Fruit fly (Drosophila melanogaster): ENCODE data around the gene mtrm.

mtrm gene

DNA sequence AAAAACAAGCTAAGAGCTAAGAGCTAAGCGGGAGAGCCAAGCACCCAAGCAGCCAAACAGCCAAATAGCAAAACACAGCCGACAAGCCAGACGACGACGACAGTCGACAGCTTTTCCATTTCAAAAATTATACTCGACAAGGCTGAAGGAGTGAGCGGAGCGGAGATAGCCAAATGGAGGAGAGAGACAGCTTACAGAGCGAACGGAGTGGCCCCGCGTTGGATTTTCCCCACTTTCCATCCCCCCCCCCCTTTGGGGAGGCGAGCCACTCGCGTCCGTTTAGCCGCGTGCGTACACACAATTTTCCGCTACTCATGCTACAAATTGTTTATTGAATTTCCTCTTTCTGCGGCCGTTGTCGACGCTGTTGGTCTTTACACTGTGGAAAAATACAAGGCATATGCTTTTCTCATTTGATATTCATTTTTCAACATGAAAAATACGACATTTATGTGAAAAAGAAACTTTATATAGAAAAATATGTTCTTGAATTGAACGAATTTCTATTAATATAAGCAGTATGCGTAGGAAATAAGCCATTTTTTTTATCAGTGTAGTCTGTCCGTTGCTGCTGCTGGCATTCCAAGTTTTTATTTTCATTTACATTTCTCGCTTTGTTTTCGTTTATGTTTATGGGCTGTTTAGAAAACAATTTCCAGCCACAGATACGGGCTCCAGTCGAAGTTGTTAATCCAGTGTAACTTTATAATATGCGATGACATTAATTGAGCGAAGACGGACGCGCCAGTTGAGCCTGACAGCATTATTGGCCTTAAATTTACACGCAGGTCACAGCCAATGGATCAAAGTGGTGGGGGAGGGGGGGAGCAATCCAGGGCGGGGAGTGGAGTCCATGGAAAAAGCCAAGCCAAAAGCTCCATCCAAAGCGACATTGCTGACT lies 45.3 kb downstream of the mtrm start (continued):
- peak; percentile 94 for TF ChIP-seq CG31224 (GFP tag; IDR thresholded peaks at IDR 0.05)
- peak; percentile 99 for TF ChIP-seq PHDP (tag; optimal IDR thresholded peaks at IDR 0.05)
- TF ChIP-seq slbo (GFP tag; IDR thresholded peaks at IDR 0.05) = peak; percentile 98
- TF ChIP-seq CG1529 (GFP tag; optimal IDR thresholded peaks at IDR 0.05) = peak; percentile 99
- peak; percentile 68 for TF ChIP-seq CG1832 (GFP tag; optimal IDR thresholded peaks at IDR 0.05)
- peak; percentile 91 for TF ChIP-seq CkIIα-i1 (GFP tag; IDR thresholded peaks at IDR 0.05)
- peak; percentile 99 for TF ChIP-seq Ets65A (GFP tag)
- peak; percentile 89 for TF ChIP-seq Fer2 (tag; optimal IDR thresholded peaks at IDR 0.05)
- TF ChIP-seq CG1024 (GFP tag; IDR thresholded peaks at IDR 0.05) = peak; percentile 95
- peak; percentile 98 for TF ChIP-seq tgo (GFP tag; IDR thresholded peaks at IDR 0.05)
- TF ChIP-seq Mes4 (GFP tag; optimal IDR thresholded peaks at IDR 0.05) = peak; percentile 98
- peak in 1 of 2 experiments; percentile 99 for TF ChIP-seq Eip74EF (GFP tag; optimal IDR thresholded peaks at IDR 0.05)
- peak; percentile 96 for TF ChIP-seq CG12744 (GFP tag; optimal IDR thresholded peaks at IDR 0.05)
- peak; percentile 95 for TF ChIP-seq Oaz (GFP tag; IDR thresholded peaks at IDR 0.05)
- TF ChIP-seq CG2875 (GFP tag; optimal IDR thresholded peaks at IDR 0.05) = peak; percentile 99
- peak; percentile 99 for TF ChIP-seq run (tag; optimal IDR thresholded peaks at IDR 0.05)
- TF ChIP-seq fd64A (GFP tag; optimal IDR thresholded peaks at IDR 0.05) = peak; percentile 99
- peak; percentile 87 for TF ChIP-seq ab (GFP tag; optimal IDR thresholded peaks at IDR 0.05)
- TF ChIP-seq CG1603 (tag; optimal IDR thresholded peaks at IDR 0.05) = peak; percentile 96
- peak; percentile 97 for TF ChIP-seq CG11093 (GFP tag; IDR thresholded peaks at IDR 0.05)
- peak; percentile 98 for TF ChIP-seq Chrac-16 (GFP tag; optimal IDR thresholded peaks at IDR 0.05)
- TF ChIP-seq HLH3B (GFP tag; IDR thresholded peaks at IDR 0.05) = peak; percentile 99
- peak; percentile 86 for TF ChIP-seq Deaf1 (tag; optimal IDR thresholded peaks at IDR 0.05)
- TF ChIP-seq CG2129 (GFP tag; IDR thresholded peaks at IDR 0.05; ENCODE audit: partially characterized antibody) = no peak
- TF ChIP-seq MBD-R2 (GFP tag; IDR thresholded peaks at IDR 0.05) = peak; percentile 92
- peak; percentile 81 for TF ChIP-seq CG10321 (GFP tag; IDR thresholded peaks at IDR 0.05)
- peak; percentile 74 for TF ChIP-seq MESR4 (GFP tag; optimal IDR thresholded peaks at IDR 0.05)
- peak; percentile 99 for TF ChIP-seq Six4 (GFP tag; optimal IDR thresholded peaks at IDR 0.05)
- peak; percentile 94 for TF ChIP-seq CG6683 (GFP tag; optimal IDR thresholded peaks at IDR 0.05)
- peak; percentile 93 for TF ChIP-seq grn (GFP tag; optimal IDR thresholded peaks at IDR 0.05)
- peak; percentile 84 for TF ChIP-seq CG14965 (GFP tag; optimal IDR thresholded peaks at IDR 0.05; ENCODE audit: borderline replicate concordance)
- TF ChIP-seq CG10274 (GFP tag; optimal IDR thresholded peaks at IDR 0.05) = peak; percentile 87
- peak; percentile 99 for TF ChIP-seq phol (tag; optimal IDR thresholded peaks at IDR 0.05)
- TF ChIP-seq kni (GFP tag; optimal IDR thresholded peaks at IDR 0.05) = peak; percentile 92
- no peak for TF ChIP-seq CG6791 (GFP tag; IDR thresholded peaks at IDR 0.05; ENCODE audit: partially characterized antibody)
- peak; percentile 94 for TF ChIP-seq gcm2 (GFP tag; optimal IDR thresholded peaks at IDR 0.05)
- peak; percentile 93 for TF ChIP-seq CG5180 (GFP tag; optimal IDR thresholded peaks at IDR 0.05)
- peak; percentile 95 for TF ChIP-seq wdn (GFP tag; IDR thresholded peaks at IDR 0.05)
- peak; percentile 96 for TF ChIP-seq CG4730 (GFP tag; IDR thresholded peaks at IDR 0.05)
- TF ChIP-seq CG7963 (GFP tag; IDR thresholded peaks at IDR 0.05; ENCODE audit: partially characterized antibody) = no peak
- TF ChIP-seq Sry-β (GFP tag; optimal IDR thresholded peaks at IDR 0.05) = peak; percentile 73
- TF ChIP-seq cg (GFP tag; optimal IDR thresholded peaks at IDR 0.05) = no peak
- TF ChIP-seq sens (GFP tag) = peak; percentile 100
- TF ChIP-seq CG15601 (tag; optimal IDR thresholded peaks at IDR 0.05) = peak; percentile 99
- TF ChIP-seq Optix (GFP tag; IDR thresholded peaks at IDR 0.05) = peak; percentile 96
- peak; percentile 98 for TF ChIP-seq HmgZ (tag; optimal IDR thresholded peaks at IDR 0.05)
- peak; percentile 89 for TF ChIP-seq CG17802 (tag; optimal IDR thresholded peaks at IDR 0.05)
- peak; percentile 99 for TF ChIP-seq CG1602 (GFP tag; optimal IDR thresholded peaks at IDR 0.05)
